Worm (Caenorhabditis elegans): ENCODE measurements around the gene Y105C5B.17.

Y105C5B.17 gene

ce11 chrIV:15937088-15937487 is 25.8 kb upstream of the Y105C5B.17 start:
- TF ChIP-seq madf-2 (tag; optimal IDR thresholded peaks at IDR 0.05) (no peak), tbx-2 (tag; optimal IDR thresholded peaks at IDR 0.05) (no peak)

DNA sequence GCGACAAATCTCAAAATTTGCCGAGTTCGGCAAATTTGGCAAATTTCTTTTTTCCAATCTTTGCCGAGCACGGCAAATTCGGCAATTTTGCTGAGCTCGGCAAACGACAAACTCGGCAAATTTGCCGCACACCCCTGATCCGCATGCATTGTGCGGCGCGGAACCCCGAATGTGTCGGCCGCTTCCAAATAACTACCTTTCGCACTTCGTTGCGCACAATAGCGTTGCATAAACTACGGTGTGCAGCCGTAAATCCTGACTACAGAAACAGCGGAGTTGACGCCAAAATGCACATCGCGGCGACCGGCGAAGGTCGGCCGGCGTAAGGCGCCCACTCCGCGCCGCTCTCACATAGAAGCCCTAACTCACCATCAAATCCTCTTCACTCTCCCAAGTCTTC is 24.4 kb upstream of the Y105C5B.17 start:
- TF ChIP-seq unc-42 (tag; optimal IDR thresholded peaks at IDR 0.05) (no peak), hlh-6 (tag; optimal IDR thresholded peaks at IDR 0.05) (peak; percentile 23), sox-4 (tag; optimal IDR thresholded peaks at IDR 0.05) (no peak), sdc-2 (tag; optimal IDR thresholded peaks at IDR 0.05) (peak; percentile 35), C08G9.2 (tag; optimal IDR thresholded peaks at IDR 0.05) (peak; percentile 16)

DNA sequence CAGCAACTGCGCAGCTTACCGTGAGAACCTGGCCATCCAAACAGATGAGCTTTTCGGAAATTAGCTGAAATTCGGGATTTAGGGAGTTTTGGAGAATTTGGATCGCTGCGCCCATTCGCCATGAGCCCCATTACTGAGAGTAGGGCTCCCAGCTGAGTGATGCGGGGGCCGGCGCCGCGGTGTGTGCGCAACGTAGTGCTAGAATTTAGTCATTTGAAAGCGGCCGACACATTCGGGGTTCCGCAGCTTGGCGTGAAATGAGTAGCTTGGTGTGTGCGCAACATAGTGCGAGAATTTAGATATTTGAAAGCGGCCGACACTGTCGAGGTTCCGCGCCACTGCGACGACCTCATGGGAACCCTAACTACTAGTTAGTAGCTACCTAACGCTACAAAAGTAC is 22.1 kb upstream of the Y105C5B.17 start:
- TF ChIP-seq F13H6.1 (tag; optimal IDR thresholded peaks at IDR 0.05) (no peak), syd-9 (tag; optimal IDR thresholded peaks at IDR 0.05) (no peak), K09A11.1 (tag; optimal IDR thresholded peaks at IDR 0.05; ENCODE audit: insufficient read depth) (no peak), Y22D7AL.16 (tag; optimal IDR thresholded peaks at IDR 0.05) (no peak), che-1 (tag; optimal IDR thresholded peaks at IDR 0.05) (no peak), tbx-2 (tag; optimal IDR thresholded peaks at IDR 0.05) (no peak), ceh-22 (tag; optimal IDR thresholded peaks at IDR 0.05) (no peak), ceh-19 (GFP tag; optimal IDR thresholded peaks at IDR 0.05) (no peak), elt-4 (tag; optimal IDR thresholded peaks at IDR 0.05) (no peak), unc-3 (GFP tag; conservative IDR thresholded peaks at IDR 0.05) (no peak), unc-3 (tag; optimal IDR thresholded peaks at IDR 0.05) (no peak), ceh-24 (tag; optimal IDR thresholded peaks at IDR 0.05) (no peak), lin-11 (tag; optimal IDR thresholded peaks at IDR 0.05) (no peak), pat-9 (tag; optimal IDR thresholded peaks at IDR 0.05) (no peak)

- no peak for TF ChIP-seq unc-86 (tag; optimal IDR thresholded peaks at IDR 0.05)
- TF ChIP-seq hlh-6 (tag; optimal IDR thresholded peaks at IDR 0.05), result no peak
Measured at ce11 chrIV:15941403-15941802, 21.5 kb upstream of the Y105C5B.17 start, which contains the start of gene Y105C5B.11. Y105C5B.11 (minus strand) TSS chrIV:15941503.

DNA sequence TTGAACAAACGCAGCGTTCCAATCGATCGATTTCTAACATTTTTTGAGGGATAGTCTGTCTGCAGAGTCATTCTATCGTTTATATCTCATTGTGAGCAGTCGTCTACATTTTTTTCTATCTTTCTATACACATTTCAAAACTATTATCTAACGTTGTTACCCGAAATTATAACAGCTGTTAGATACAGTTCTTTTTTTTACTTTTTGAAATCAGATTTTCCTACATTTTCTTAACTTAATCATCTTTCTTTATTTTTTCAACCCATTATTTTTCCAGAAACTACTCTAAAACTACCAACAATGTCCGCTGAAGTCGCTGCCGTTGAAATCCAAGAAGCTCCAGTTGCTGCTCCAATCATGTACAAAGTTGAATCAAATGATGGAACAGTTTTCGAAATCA is 16.4 kb upstream of the Y105C5B.17 start, which contains the start of gene skr-10:
skr-10 (plus strand) TSS at position 301 of the 400 bp plus-strand sequence.
- TF ChIP-seq hlh-13 (GFP tag; optimal IDR thresholded peaks at IDR 0.05) (no peak), F13H6.1 (tag; optimal IDR thresholded peaks at IDR 0.05) (no peak), ama-1 (optimal IDR thresholded peaks at IDR 0.05) (no peak)

ce11 chrIV:15949995-15950394 is 12.9 kb upstream of the Y105C5B.17 start:
- TF ChIP-seq unc-42 (tag; optimal IDR thresholded peaks at IDR 0.05) (no peak), unc-3 (GFP tag; conservative IDR thresholded peaks at IDR 0.05) (no peak), unc-3 (tag; optimal IDR thresholded peaks at IDR 0.05) (no peak), ceh-30 (tag; optimal IDR thresholded peaks at IDR 0.05) (no peak), C08G9.2 (tag; optimal IDR thresholded peaks at IDR 0.05) (no peak), C38D4.7 (GFP tag; optimal IDR thresholded peaks at IDR 0.05) (no peak), che-1 (tag; optimal IDR thresholded peaks at IDR 0.05) (no peak), nhr-232 (tag; optimal IDR thresholded peaks at IDR 0.05) (no peak), zip-5 (tag; optimal IDR thresholded peaks at IDR 0.05) (no peak), hlh-30 (tag; optimal IDR thresholded peaks at IDR 0.05; ENCODE audit: insufficient read depth) (no peak), madf-2 (tag; optimal IDR thresholded peaks at IDR 0.05) (no peak), syd-9 (tag; optimal IDR thresholded peaks at IDR 0.05) (no peak), odd-2 (tag; optimal IDR thresholded peaks at IDR 0.05) (no peak), pha-2 (tag; optimal IDR thresholded peaks at IDR 0.05) (no peak)
